Fruit fly (Drosophila melanogaster) whole organism, adult: ENCODE results near the gene CG34125.

Source experiments
- CG11617 ChIP-seq: fragments of 200-800 bp; sonication (Bioruptor generic); optimal IDR thresholded peaks from 2 replicates; lab custom pipeline; 2017; ENCODE audit warnings: mild to moderate bottlenecking, missing biosample characterization, missing genetic modification reagents, missing genetic modification characterization
- Hr96 ChIP-seq: fragments of 200-800 bp; sonication (Bioruptor generic); optimal IDR thresholded peaks from 2 replicates; lab custom pipeline; 2016; ENCODE audit warnings: missing biosample characterization, missing genetic modification characterization
- cnc ChIP-seq, 2 experiments: fragments of >200 bp; optimal IDR thresholded peaks; 2 replicates each; lab custom pipeline; 2017
- kay ChIP-seq: fragments of 200-800 bp; sonication (Bioruptor generic); peaks from one replicate; lab custom pipeline; 2016; ENCODE audit warnings: missing biosample characterization, missing genetic modification characterization, borderline replicate concordance
- pad ChIP-seq: fragments of 200-800 bp; sonication (Bioruptor generic); optimal IDR thresholded peaks from 3 replicates; lab custom pipeline; 2017; ENCODE audit warnings: missing biosample characterization, missing genetic modification characterization, mild to moderate bottlenecking, moderate library complexity, missing genetic modification reagents
- toe ChIP-seq: fragments of 200-800 bp; sonication (Bioruptor generic); optimal IDR thresholded peaks from 2 replicates; lab custom pipeline; 2016; ENCODE audit warnings: missing biosample characterization, missing genetic modification characterization

DNA sequence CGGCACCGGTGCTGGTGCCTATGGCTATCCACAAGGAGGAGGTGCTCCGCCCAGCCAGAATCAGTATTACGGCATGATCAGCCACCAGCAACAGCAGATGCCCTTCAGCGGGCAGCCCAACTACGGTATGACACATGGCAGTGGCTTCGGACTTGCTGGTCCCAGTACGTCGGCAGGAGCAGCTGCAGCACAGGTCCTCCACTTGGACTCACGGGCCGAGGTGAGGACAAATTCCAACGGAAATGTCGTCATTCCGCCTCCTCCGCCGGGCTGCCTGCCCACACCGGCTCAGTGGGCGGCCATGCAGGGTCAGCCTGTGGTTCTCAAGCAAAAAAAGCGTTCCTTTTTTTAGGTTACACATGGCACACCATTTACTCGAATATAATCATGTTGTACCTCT is 450 bp downstream of the CG34125 start:
- TF ChIP-seq cnc (optimal IDR thresholded peaks at IDR 0.05; lab: Kevin White, UChicago) (no peak), CG11617 (GFP tag; lab: Kevin White, UChicago) (no peak), pad (GFP tag; lab: Kevin White, UChicago) (no peak), kay (GFP tag; lab: Kevin White, UChicago) (no peak), Hr96 (GFP tag; lab: Kevin White, UChicago) (no peak), toe (GFP tag; lab: Kevin White, UChicago) (no peak)
